Worm (Caenorhabditis elegans) whole organism, young adult: Measurements from ENCODE around the gene C01G12.3.

Experiments used
- F23B12.7 ChIP-seq: sonication (generic microtip); optimal IDR thresholded peaks from 2 replicates; lab custom pipeline; 2017; ENCODE audit warnings: missing genetic modification characterization, mild to moderate bottlenecking, missing compliant biosample characterization, antibody characterized with exemption, moderate library complexity; ENCODE audit not compliant: insufficient read depth
- F33H1.4 ChIP-seq: fragments of 200-800 bp; sonication (Bioruptor generic); IDR thresholded peaks from 2 replicates; pipeline ENCODE4 v1.3.6; 2022; ENCODE audit warnings: missing genetic modification reagents, missing genetic modification characterization, missing compliant biosample characterization
- F39B2.1 ChIP-seq: fragments of 200-800 bp; sonication (Bioruptor generic); IDR thresholded peaks from 2 replicates; pipeline ENCODE4 v1.3.6; 2022; ENCODE audit warnings: missing genetic modification reagents, missing genetic modification characterization, missing compliant biosample characterization
- F49E8.2 ChIP-seq: sonication (generic microtip); optimal IDR thresholded peaks from 3 replicates; lab custom pipeline; 2017; ENCODE audit warnings: missing genetic modification characterization, mild to moderate bottlenecking, missing compliant biosample characterization, antibody characterized with exemption, moderate library complexity; ENCODE audit not compliant: insufficient read depth
- F55B11.4 ChIP-seq: sonication (generic microtip); optimal IDR thresholded peaks from 2 replicates; lab custom pipeline; 2016; ENCODE audit warnings: missing compliant biosample characterization, missing genetic modification characterization, borderline replicate concordance; ENCODE audit not compliant: insufficient read depth
- K11D2.4 ChIP-seq: fragments of 200-800 bp; sonication (Bioruptor generic); IDR thresholded peaks from 2 replicates; pipeline ENCODE4 v1.3.6; 2022; ENCODE audit warnings: missing genetic modification reagents, missing genetic modification characterization, missing compliant biosample characterization
- T07F8.4 ChIP-seq: sonication (generic microtip); optimal IDR thresholded peaks from 2 replicates; lab custom pipeline; 2016; ENCODE audit warnings: mild to moderate bottlenecking, missing genetic modification characterization, moderate library complexity, missing compliant biosample characterization
- Y53G8AR.9 ChIP-seq: fragments of 200-800 bp; sonication (Bioruptor generic); conservative IDR thresholded peaks from 2 replicates; pipeline ENCODE4 v1.3.6; 2022; ENCODE audit warnings: missing genetic modification reagents, missing genetic modification characterization, missing compliant biosample characterization
- Y56A3A.18 ChIP-seq: fragments of 200-800 bp; sonication (Bioruptor generic); IDR thresholded peaks from 2 replicates; pipeline ENCODE4 v1.3.6; 2022; ENCODE audit warnings: missing genetic modification reagents, missing genetic modification characterization, missing compliant biosample characterization
- Y67H2A.10 ChIP-seq: fragments of 200-800 bp; sonication (Bioruptor generic); conservative IDR thresholded peaks from 2 replicates; pipeline ENCODE4 v1.3.6; 2022; ENCODE audit warnings: missing genetic modification reagents, missing genetic modification characterization, missing compliant biosample characterization
- akir-1 ChIP-seq: fragments of 200-800 bp; sonication (Bioruptor generic); optimal IDR thresholded peaks from 2 replicates; lab custom pipeline; 2018; ENCODE audit warnings: mild to moderate bottlenecking, missing genetic modification characterization, moderate library complexity, missing compliant biosample characterization
- aptf-2 ChIP-seq: fragments of 200-800 bp; sonication (Bioruptor generic); conservative IDR thresholded peaks from 2 replicates; pipeline ENCODE4 v1.3.6; 2022; ENCODE audit warnings: missing genetic modification reagents, missing genetic modification characterization, missing compliant biosample characterization
- aptf-3 ChIP-seq: fragments of 200-800 bp; sonication (Bioruptor generic); IDR thresholded peaks from 2 replicates; pipeline ENCODE4 v1.3.6; 2022; ENCODE audit warnings: missing genetic modification characterization, missing compliant biosample characterization
- atf-7 ChIP-seq: sonication (generic microtip); optimal IDR thresholded peaks from 2 replicates; lab custom pipeline; 2017; ENCODE audit warnings: mild to moderate bottlenecking, missing genetic modification characterization, missing compliant biosample characterization
- athp-1 ChIP-seq: sonication (generic microtip); optimal IDR thresholded peaks from 2 replicates; lab custom pipeline; 2017; ENCODE audit warnings: mild to moderate bottlenecking, missing genetic modification characterization, missing compliant biosample characterization
- ccch-3 ChIP-seq: fragments of 200-800 bp; sonication (Bioruptor generic); optimal IDR thresholded peaks from 2 replicates; lab custom pipeline; 2018; ENCODE audit warnings: mild to moderate bottlenecking, missing genetic modification characterization, missing compliant biosample characterization
- chd-7 ChIP-seq: sonication (generic microtip); optimal IDR thresholded peaks from 2 replicates; lab custom pipeline; 2016; ENCODE audit warnings: mild to moderate bottlenecking, missing genetic modification characterization, moderate library complexity, missing compliant biosample characterization
- die-1 ChIP-seq: sonication (generic microtip); optimal IDR thresholded peaks from 2 replicates; lab custom pipeline; 2016; ENCODE audit warnings: missing genotype, mild to moderate bottlenecking, missing genetic modification characterization, missing compliant biosample characterization
- dox-1 ChIP-seq: fragments of 200-800 bp; sonication (Bioruptor generic); IDR thresholded peaks from 2 replicates; pipeline ENCODE4 v1.3.6; 2022; ENCODE audit warnings: missing genetic modification reagents, missing genetic modification characterization, missing compliant biosample characterization
- dpff-1 ChIP-seq: sonication (generic microtip); optimal IDR thresholded peaks from 2 replicates; lab custom pipeline; 2017; ENCODE audit warnings: mild to moderate bottlenecking, missing genetic modification characterization, missing compliant biosample characterization
- efl-1 ChIP-seq: fragments of 150-350 bp; optimal IDR thresholded peaks from 2 replicates; lab custom pipeline; 2014; ENCODE audit warnings: missing biosample characterization, missing genetic modification reagents, missing genetic modification characterization
- egl-18 ChIP-seq: fragments of 200-800 bp; sonication (Bioruptor generic); IDR thresholded peaks from 2 replicates; pipeline ENCODE4 v1.3.6; 2022; ENCODE audit warnings: missing genetic modification reagents, missing genetic modification characterization, missing compliant biosample characterization
- hlh-12 ChIP-seq: sonication (generic microtip); optimal IDR thresholded peaks from 2 replicates; lab custom pipeline; 2016; ENCODE audit warnings: missing genetic modification characterization, missing compliant biosample characterization
- hlh-26 ChIP-seq: fragments of 200-800 bp; sonication (Bioruptor generic); conservative IDR thresholded peaks from 2 replicates; pipeline ENCODE4 v1.3.6; 2022; ENCODE audit warnings: missing genetic modification reagents, missing genetic modification characterization, missing compliant biosample characterization
- hmg-1.2 ChIP-seq: fragments of 200-800 bp; sonication (Bioruptor generic); IDR thresholded peaks from 2 replicates; pipeline ENCODE4 v1.3.6; 2022; ENCODE audit warnings: missing genetic modification reagents, missing genetic modification characterization, missing compliant biosample characterization
- hsf-1 ChIP-seq: fragments of 200-800 bp; sonication (Bioruptor generic); IDR thresholded peaks from 2 replicates; pipeline ENCODE4 v1.3.6; 2022; ENCODE audit warnings: missing genetic modification reagents, missing genetic modification characterization, missing compliant biosample characterization
- lag-1 ChIP-seq: fragments of 200-800 bp; sonication (Bioruptor generic); IDR thresholded peaks from 2 replicates; pipeline ENCODE4 v1.3.6; 2022; ENCODE audit warnings: missing genetic modification reagents, missing genetic modification characterization, missing compliant biosample characterization
- lin-40 ChIP-seq: sonication (generic microtip); optimal IDR thresholded peaks from 2 replicates; lab custom pipeline; 2016; ENCODE audit warnings: missing genetic modification characterization, mild to moderate bottlenecking, missing compliant biosample characterization, missing genotype, missing genetic modification reagents
- lsl-1 ChIP-seq: fragments of 200-800 bp; sonication (Bioruptor generic); optimal IDR thresholded peaks from 2 replicates; lab custom pipeline; 2018; ENCODE audit warnings: mild to moderate bottlenecking, missing genetic modification characterization, moderate library complexity, missing compliant biosample characterization
- nfyb-1 ChIP-seq: fragments of 200-800 bp; sonication (Bioruptor generic); IDR thresholded peaks from 2 replicates; pipeline ENCODE4 v1.3.6; 2022; ENCODE audit warnings: missing genetic modification reagents, missing genetic modification characterization, missing compliant biosample characterization
- nhr-179 ChIP-seq: sonication (generic microtip); optimal IDR thresholded peaks from 2 replicates; lab custom pipeline; 2016; ENCODE audit warnings: mild to moderate bottlenecking, missing genetic modification characterization, missing compliant biosample characterization
- pbrm-1 ChIP-seq: fragments of 200-800 bp; sonication (Bioruptor generic); IDR thresholded peaks from 2 replicates; pipeline ENCODE4 v1.3.6; 2022; ENCODE audit warnings: missing genetic modification reagents, missing genetic modification characterization, missing compliant biosample characterization
- rcor-1 ChIP-seq: fragments of 200-800 bp; sonication (Bioruptor generic); IDR thresholded peaks from 2 replicates; pipeline ENCODE4 v1.3.6; 2022; ENCODE audit warnings: missing genetic modification reagents, missing genetic modification characterization, missing compliant biosample characterization
- rpc-1 ChIP-seq, 2 experiments: fragments of 150-350 bp in 1 of 2; sonication (generic microtip) in 1 of 2; optimal IDR thresholded peaks; 2 replicates each; lab custom pipeline; 2014 to 2018; ENCODE audit warnings: missing biosample characterization in 1 of 2, missing genetic modification characterization in 1 of 2, missing genetic modification reagents in 1 of 2, missing genotype in 1 of 2
- sdz-38 ChIP-seq: sonication (generic microtip); optimal IDR thresholded peaks from 2 replicates; lab custom pipeline; 2016; ENCODE audit warnings: missing genotype, missing genetic modification characterization, missing compliant biosample characterization
- snpc-1.1 ChIP-seq: sonication (generic microtip); optimal IDR thresholded peaks from 2 replicates; lab custom pipeline; 2017; ENCODE audit warnings: missing genetic modification characterization, mild to moderate bottlenecking, missing compliant biosample characterization, antibody characterized with exemption, moderate library complexity, missing genotype, missing genetic modification reagents; ENCODE audit not compliant: insufficient read depth
- snpc-3.4 ChIP-seq: sonication (generic microtip); optimal IDR thresholded peaks from 2 replicates; lab custom pipeline; 2017; ENCODE audit warnings: missing genetic modification characterization, mild to moderate bottlenecking, missing compliant biosample characterization, antibody characterized with exemption, moderate library complexity, missing genotype, missing genetic modification reagents
- snpc-4 ChIP-seq, 5 experiments: fragments of 150-350 bp in 1 of 5; sonication (generic microtip) in 4 of 5; optimal IDR thresholded peaks; 2 replicates each; lab custom pipeline; 2014 to 2018; ENCODE audit warnings: missing genetic modification characterization in 5 of 5, missing biosample characterization in 3 of 5, antibody characterized with exemption in 2 of 5, mild to moderate bottlenecking in 2 of 5, missing compliant biosample characterization in 2 of 5, missing genotype in 2 of 5, moderate library complexity in 2 of 5, missing genetic modification reagents in 1 of 5
- sptf-2 ChIP-seq: fragments of 200-800 bp; sonication (Bioruptor generic); optimal IDR thresholded peaks from 2 replicates; lab custom pipeline; 2018; ENCODE audit warnings: mild to moderate bottlenecking, missing genetic modification characterization, missing compliant biosample characterization
- tbx-9 ChIP-seq: sonication (generic microtip); optimal IDR thresholded peaks from 2 replicates; lab custom pipeline; 2016; ENCODE audit warnings: borderline replicate concordance, missing genetic modification characterization, inconsistent platforms, missing compliant biosample characterization
- unc-130 ChIP-seq: sonication (generic microtip); optimal IDR thresholded peaks from 2 replicates; lab custom pipeline; 2016; ENCODE audit warnings: missing genetic modification reagents, missing genetic modification characterization, missing compliant biosample characterization
- zfh-2 ChIP-seq: fragments of 200-800 bp; sonication (Bioruptor generic); conservative IDR thresholded peaks from 2 replicates; pipeline ENCODE4 v1.3.6; 2022; ENCODE audit warnings: missing genetic modification reagents, missing genetic modification characterization, missing compliant biosample characterization
- ztf-18 ChIP-seq: sonication (generic microtip); optimal IDR thresholded peaks from 2 replicates; lab custom pipeline; 2016; ENCODE audit warnings: missing genotype, mild to moderate bottlenecking, missing genetic modification characterization, missing compliant biosample characterization
- ztf-22 ChIP-seq: fragments of 200-800 bp; sonication (Bioruptor generic); optimal IDR thresholded peaks from 2 replicates; lab custom pipeline; 2018; ENCODE audit warnings: mild to moderate bottlenecking, missing genetic modification characterization, moderate library complexity, missing compliant biosample characterization
- ztf-26 ChIP-seq: sonication (generic microtip); optimal IDR thresholded peaks from 2 replicates; lab custom pipeline; 2017; ENCODE audit warnings: missing genetic modification characterization, missing compliant biosample characterization
- ztf-6 ChIP-seq: fragments of 200-800 bp; sonication (Bioruptor generic); IDR thresholded peaks from 2 replicates; pipeline ENCODE4 v1.3.6; 2022; ENCODE audit warnings: missing genetic modification reagents, missing genetic modification characterization, missing compliant biosample characterization

The C01G12.3 gene

DNA sequence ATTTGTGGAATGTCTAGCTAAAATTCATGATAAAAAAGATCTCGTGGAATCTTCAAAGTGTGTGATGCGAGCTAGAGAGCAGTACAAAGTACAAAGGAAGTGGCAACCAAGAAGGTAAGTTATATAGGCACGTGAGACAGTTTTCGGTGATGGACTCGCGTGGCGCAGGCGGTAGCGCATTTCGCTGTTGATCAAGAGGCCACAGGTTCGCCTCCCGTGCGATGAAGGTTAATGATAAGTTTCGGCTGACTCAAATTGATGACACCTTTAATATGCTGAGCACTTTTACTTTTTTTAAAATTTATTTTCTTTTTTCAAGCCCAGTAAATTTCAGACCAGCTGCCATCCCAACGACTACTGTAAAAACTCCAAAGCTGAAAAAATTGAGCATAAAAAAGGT, 34.8 kb upstream of the C01G12.3 start:
- TF ChIP-seq sptf-2 = peak; percentile 8
- TF ChIP-seq lag-1 (GFP tag; lab: Robert Waterston, UW) = no peak
- peak; percentile 19 for TF ChIP-seq F49E8.2 (tag; lab: Kevin White, UChicago)
- TF ChIP-seq Y67H2A.10 (GFP tag; lab: Robert Waterston, UW) = no peak
- peak; percentile 70 for TF ChIP-seq ztf-18 (tag; lab: Kevin White, UChicago)
- 0 out of 2 replicates have a peak, but pooled peaks have one; percentile 28 for TF ChIP-seq hlh-26
- TF ChIP-seq rcor-1 (GFP tag; lab: Robert Waterston, UW) = peak; percentile 62
- peak; percentile 68 for TF ChIP-seq dox-1
- TF ChIP-seq egl-18 (GFP tag; lab: Robert Waterston, UW) = 0 out of 2 replicates have a peak, but pooled peaks have one; percentile 20
- peak; percentile 73 for TF ChIP-seq hlh-12 (tag; lab: Kevin White, UChicago)
- TF ChIP-seq ztf-26 (tag; lab: Kevin White, UChicago) = peak; percentile 54
- TF ChIP-seq F39B2.1 (GFP tag; lab: Robert Waterston, UW) = no peak
- TF ChIP-seq ztf-6 (GFP tag; lab: Robert Waterston, UW) = 0 out of 2 replicates have a peak, but pooled peaks have one; percentile 67
- peak; percentile 12 for TF ChIP-seq lin-40
- TF ChIP-seq lsl-1 (GFP tag; lab: Kevin White, UChicago) = peak; percentile 44
- TF ChIP-seq snpc-1.1 = peak; percentile 59
- peak; percentile 46; the same call in 1 of the 2 replicates for TF ChIP-seq pbrm-1 (GFP tag; lab: Robert Waterston, UW)
- TF ChIP-seq sdz-38 (tag; lab: Kevin White, UChicago) = no peak
- no peak for TF ChIP-seq efl-1 (GFP tag; lab: Kevin White, UChicago)
- no peak for TF ChIP-seq atf-7
- TF ChIP-seq dpff-1 = no peak
- peak; percentile 57; the same call in 1 of the 2 replicates for TF ChIP-seq Y53G8AR.9
- TF ChIP-seq aptf-3 (GFP tag; lab: Robert Waterston, UW) = peak; percentile 66; the same call in 1 of the 2 replicates
- TF ChIP-seq die-1 (tag; lab: Kevin White, UChicago) = peak; percentile 94
- TF ChIP-seq rpc-1 (optimal IDR thresholded peaks at IDR 0.05; lab: Kevin White, UChicago) = peak; percentile 84
- TF ChIP-seq rpc-1 (tag; optimal IDR thresholded peaks at IDR 0.05; lab: Kevin White, UChicago) = peak; percentile 91
- 0 out of 2 replicates have a peak, but pooled peaks have one; percentile 28 for TF ChIP-seq F33H1.4
- peak; percentile 3 for TF ChIP-seq nhr-179 (tag; lab: Kevin White, UChicago)
- peak; percentile 67 for TF ChIP-seq T07F8.4
- peak; percentile 55 for TF ChIP-seq snpc-3.4
- peak; percentile 36 for TF ChIP-seq unc-130
- TF ChIP-seq Y56A3A.18 (GFP tag; lab: Robert Waterston, UW) = 0 out of 2 replicates have a peak, but pooled peaks have one; percentile 41
- TF ChIP-seq akir-1 (GFP tag; lab: Kevin White, UChicago) = no peak
- peak; percentile 60; the same call in 1 of the 2 replicates for TF ChIP-seq hsf-1 (GFP tag; lab: Robert Waterston, UW)
- no peak for TF ChIP-seq F55B11.4 (tag; lab: Kevin White, UChicago)
- TF ChIP-seq aptf-2 (GFP tag; lab: Robert Waterston, UW) = no peak
- no peak for TF ChIP-seq ccch-3 (GFP tag; lab: Kevin White, UChicago)
- 0 out of 2 replicates have a peak, but pooled peaks have one; percentile 50 for TF ChIP-seq K11D2.4 (GFP tag; lab: Robert Waterston, UW)
- no peak for TF ChIP-seq snpc-4 (GFP tag; optimal IDR thresholded peaks at IDR 0.05; lab: Kevin White, UChicago)
- no peak for TF ChIP-seq snpc-4 (tag; optimal IDR thresholded peaks at IDR 0.05; lab: Kevin White, UChicago)
- no peak for TF ChIP-seq ztf-22 (GFP tag; lab: Kevin White, UChicago)
- peak; percentile 69 for TF ChIP-seq athp-1 (tag; lab: Kevin White, UChicago)
- TF ChIP-seq zfh-2 (GFP tag; lab: Robert Waterston, UW) = no peak
- TF ChIP-seq F23B12.7 (tag; lab: Kevin White, UChicago) = peak; percentile 44
- peak; percentile 89 for TF ChIP-seq nfyb-1 (GFP tag; lab: Robert Waterston, UW)
- peak; percentile 61 for TF ChIP-seq hmg-1.2 (GFP tag; lab: Robert Waterston, UW)
- TF ChIP-seq tbx-9 (tag; lab: Kevin White, UChicago) = no peak
- peak; percentile 53 for TF ChIP-seq chd-7 (tag; lab: Kevin White, UChicago)
